Fruit fly (Drosophila melanogaster) whole organism, embryonic: ENCODE measurements around the gene CG14079.

ENCODE experiments used
- B-H2 ChIP-seq: fragments of 200-800 bp; sonication (Bioruptor generic); optimal IDR thresholded peaks from 2 replicates; lab custom pipeline; 2018; ENCODE audit warnings: missing biosample characterization, mild to moderate bottlenecking, missing genetic modification characterization
- CG10654 ChIP-seq: fragments of 200-800 bp; sonication (Bioruptor generic); optimal IDR thresholded peaks from 2 replicates; lab custom pipeline; 2016; ENCODE audit warnings: missing biosample characterization, missing genetic modification characterization
- CG11723 ChIP-seq: fragments of 200-800 bp; sonication (Bioruptor generic); optimal IDR thresholded peaks from 2 replicates; lab custom pipeline; 2017; ENCODE audit warnings: missing biosample characterization, mild to moderate bottlenecking, missing genetic modification characterization
- CG12219 ChIP-seq: fragments of 200-800 bp; sonication (Bioruptor generic); optimal IDR thresholded peaks from 3 replicates; lab custom pipeline; 2018; ENCODE audit warnings: missing biosample characterization, mild to moderate bottlenecking, missing genetic modification characterization
- CG13287 ChIP-seq: fragments of 200-800 bp; sonication (Bioruptor generic); IDR thresholded peaks from 2 replicates; pipeline ENCODE4 v1.3.6; 2022; ENCODE audit warnings: missing biosample characterization, missing genetic modification characterization; ENCODE audit not compliant: partially characterized antibody
- CG13775 ChIP-seq: fragments of 200-800 bp; sonication (Bioruptor generic); optimal IDR thresholded peaks from 3 replicates; lab custom pipeline; 2017; ENCODE audit warnings: missing biosample characterization, mild to moderate bottlenecking, missing genetic modification characterization
- CG15073 ChIP-seq: fragments of 200-800 bp; sonication (Bioruptor generic); optimal IDR thresholded peaks from 2 replicates; lab custom pipeline; 2016; ENCODE audit warnings: missing biosample characterization, missing genetic modification characterization
- CG2120 ChIP-seq: fragments of 200-800 bp; sonication (Bioruptor generic); optimal IDR thresholded peaks from 3 replicates; lab custom pipeline; 2016; ENCODE audit warnings: missing biosample characterization, missing genetic modification characterization
- CG2678 ChIP-seq: fragments of 200-800 bp; sonication (Bioruptor generic); optimal IDR thresholded peaks from 3 replicates; lab custom pipeline; 2019; ENCODE audit warnings: missing biosample characterization, mild to moderate bottlenecking, missing genetic modification characterization, moderate library complexity
- CG2889 ChIP-seq: fragments of 200-800 bp; sonication (Bioruptor generic); IDR thresholded peaks from 3 replicates; pipeline ENCODE4 v1.3.6; 2022; ENCODE audit warnings: missing biosample characterization, missing genetic modification characterization
- CG31224 ChIP-seq: fragments of 200-800 bp; sonication (Bioruptor generic); IDR thresholded peaks from 2 replicates; pipeline ENCODE4 v1.3.6; 2022; ENCODE audit warnings: missing biosample characterization, missing genetic modification characterization
- CG33213 ChIP-seq: fragments of 200-800 bp; sonication (Bioruptor generic); optimal IDR thresholded peaks from 3 replicates; lab custom pipeline; 2016; ENCODE audit warnings: missing biosample characterization, missing genetic modification characterization
- CG33557 ChIP-seq: fragments of 200-800 bp; sonication (Bioruptor generic); optimal IDR thresholded peaks from 2 replicates; lab custom pipeline; 2019; ENCODE audit warnings: missing biosample characterization, mild to moderate bottlenecking, missing genetic modification characterization, moderate library complexity
- CG34376 ChIP-seq: fragments of 200-800 bp; sonication (Bioruptor generic); optimal IDR thresholded peaks from 2 replicates; lab custom pipeline; 2018; ENCODE audit warnings: missing biosample characterization, mild to moderate bottlenecking, missing genetic modification characterization
- CG3838 ChIP-seq: fragments of 200-800 bp; sonication (Bioruptor generic); optimal IDR thresholded peaks from 3 replicates; lab custom pipeline; 2016; ENCODE audit warnings: missing biosample characterization, missing genetic modification characterization
- CG4282 ChIP-seq: fragments of 200-800 bp; sonication (Bioruptor generic); optimal IDR thresholded peaks from 2 replicates; lab custom pipeline; 2016; ENCODE audit warnings: missing biosample characterization, missing genetic modification characterization
- CG4404 ChIP-seq: fragments of 200-800 bp; sonication (Bioruptor generic); IDR thresholded peaks from 2 replicates; pipeline ENCODE4 v1.3.6; 2022; ENCODE audit warnings: missing biosample characterization, missing genetic modification characterization
- CG6791 ChIP-seq: fragments of 200-800 bp; sonication (Bioruptor generic); IDR thresholded peaks from 3 replicates; pipeline ENCODE4 v1.3.6; 2022; ENCODE audit warnings: missing biosample characterization, missing genetic modification characterization; ENCODE audit not compliant: partially characterized antibody
- CG7556 ChIP-seq: fragments of 200-800 bp; sonication (Bioruptor generic); optimal IDR thresholded peaks from 2 replicates; lab custom pipeline; 2017; ENCODE audit warnings: missing biosample characterization, mild to moderate bottlenecking, missing genetic modification characterization
- CG8359 ChIP-seq: fragments of 200-800 bp; sonication (Bioruptor generic); optimal IDR thresholded peaks from 2 replicates; lab custom pipeline; 2017; ENCODE audit warnings: missing biosample characterization, mild to moderate bottlenecking, missing genetic modification characterization, borderline replicate concordance
- CG9437 ChIP-seq: fragments of 200-800 bp; sonication (Bioruptor generic); optimal IDR thresholded peaks from 2 replicates; lab custom pipeline; 2018; ENCODE audit warnings: missing biosample characterization, mild to moderate bottlenecking, missing genetic modification characterization
- Dbx ChIP-seq: fragments of 200-800 bp; sonication (Bioruptor generic); IDR thresholded peaks from 3 replicates; pipeline ENCODE4 v1.3.6; 2022; ENCODE audit warnings: missing biosample characterization, missing genetic modification characterization
- Eip74EF ChIP-seq, 2 experiments: fragments of 200-800 bp in 1 of 2; fragments of >200 bp in 1 of 2; sonication (Bioruptor generic) in 1 of 2; optimal IDR thresholded peaks; 2 replicates each; lab custom pipeline; 2017 to 2019; ENCODE audit warnings: missing biosample characterization in 2 of 2, missing genetic modification characterization in 2 of 2, mild to moderate bottlenecking in 1 of 2, moderate library complexity in 1 of 2
- Elba2 ChIP-seq: fragments of 200-800 bp; sonication (Bioruptor generic); optimal IDR thresholded peaks from 3 replicates; lab custom pipeline; 2016; ENCODE audit warnings: missing biosample characterization, missing genetic modification characterization
- Ets65A ChIP-seq: fragments of 200-800 bp; sonication (Bioruptor generic); peaks from one replicate; lab custom pipeline; 2016; ENCODE audit warnings: missing biosample characterization, missing genetic modification characterization
- HLH54F ChIP-seq: fragments of 200-800 bp; sonication (Bioruptor generic); optimal IDR thresholded peaks from 3 replicates; lab custom pipeline; 2016; ENCODE audit warnings: missing biosample characterization, missing genetic modification characterization
- HmgZ ChIP-seq: fragments of 200-800 bp; sonication (Bioruptor generic); optimal IDR thresholded peaks from 2 replicates; lab custom pipeline; 2018; ENCODE audit warnings: missing biosample characterization, mild to moderate bottlenecking, missing genetic modification characterization
- Lhr ChIP-seq: fragments of 200-800 bp; sonication (Bioruptor generic); optimal IDR thresholded peaks from 3 replicates; lab custom pipeline; 2017; ENCODE audit warnings: mild to moderate bottlenecking, missing biosample characterization, missing genetic modification reagents, missing genetic modification characterization
- MBD-R2 ChIP-seq: fragments of 200-800 bp; sonication (Bioruptor generic); IDR thresholded peaks from 2 replicates; pipeline ENCODE4 v1.3.6; 2022; ENCODE audit warnings: missing biosample characterization, missing genetic modification characterization
- Ptx1 ChIP-seq: fragments of 200-800 bp; sonication (Bioruptor generic); IDR thresholded peaks from 2 replicates; pipeline ENCODE4 v1.3.6; 2022; ENCODE audit warnings: missing biosample characterization, missing genetic modification characterization
- Rfx ChIP-seq: fragments of 200-800 bp; sonication (Bioruptor generic); IDR thresholded peaks from 2 replicates; pipeline ENCODE4 v1.3.6; 2022; ENCODE audit warnings: missing biosample characterization, missing genetic modification characterization
- Rx ChIP-seq: fragments of 200-800 bp; sonication (Bioruptor generic); IDR thresholded peaks from 2 replicates; pipeline ENCODE4 v1.3.6; 2022; ENCODE audit warnings: missing biosample characterization, missing genetic modification characterization
- caup ChIP-seq: fragments of 200-800 bp; sonication (Bioruptor generic); optimal IDR thresholded peaks from 3 replicates; lab custom pipeline; 2017; ENCODE audit warnings: missing biosample characterization, mild to moderate bottlenecking, missing genetic modification characterization, moderate library complexity; ENCODE audit not compliant: severe bottlenecking
- dimm ChIP-seq: fragments of 200-800 bp; sonication (Bioruptor generic); IDR thresholded peaks from 2 replicates; pipeline ENCODE4 v1.3.6; 2022; ENCODE audit warnings: missing biosample characterization, missing genetic modification characterization
- exex ChIP-seq: fragments of 200-800 bp; sonication (Bioruptor generic); optimal IDR thresholded peaks from 4 replicates; lab custom pipeline; 2018; ENCODE audit warnings: missing biosample characterization, mild to moderate bottlenecking, missing genetic modification characterization, moderate library complexity
- fd64A ChIP-seq: fragments of 200-800 bp; sonication (Bioruptor generic); optimal IDR thresholded peaks from 3 replicates; lab custom pipeline; 2018; ENCODE audit warnings: missing biosample characterization, mild to moderate bottlenecking, missing genetic modification characterization
- fru ChIP-seq: fragments of >200 bp; optimal IDR thresholded peaks from 2 replicates; lab custom pipeline; 2017
- ftz-f1 ChIP-seq: fragments of 200-800 bp; sonication (Bioruptor generic); optimal IDR thresholded peaks from 2 replicates; lab custom pipeline; 2016; ENCODE audit warnings: missing biosample characterization, missing genetic modification characterization
- gce ChIP-seq: fragments of 200-800 bp; sonication (Bioruptor generic); IDR thresholded peaks from 3 replicates; pipeline ENCODE4 v1.3.6; 2022; ENCODE audit warnings: missing biosample characterization, missing genetic modification characterization
- gcm ChIP-seq: fragments of 200-800 bp; sonication (Bioruptor generic); optimal IDR thresholded peaks from 2 replicates; lab custom pipeline; 2019; ENCODE audit warnings: missing biosample characterization, mild to moderate bottlenecking, missing genetic modification characterization, moderate library complexity
- h ChIP-seq: fragments of >200 bp; optimal IDR thresholded peaks from 2 replicates; lab custom pipeline; 2017
- hth ChIP-seq: fragments of >200 bp; optimal IDR thresholded peaks from 2 replicates; lab custom pipeline; 2017; ENCODE audit warnings: inconsistent platforms
- sim ChIP-seq: fragments of 200-800 bp; sonication (Bioruptor generic); IDR thresholded peaks from 2 replicates; pipeline ENCODE4 v1.3.6; 2022; ENCODE audit warnings: missing biosample characterization, missing genetic modification characterization
- sisA ChIP-seq: fragments of 200-800 bp; sonication (Bioruptor generic); IDR thresholded peaks from 2 replicates; pipeline ENCODE4 v1.3.6; 2022; ENCODE audit warnings: missing biosample characterization, missing genetic modification characterization
- slou ChIP-seq: fragments of 200-800 bp; sonication (Bioruptor generic); optimal IDR thresholded peaks from 3 replicates; lab custom pipeline; 2016; ENCODE audit warnings: missing biosample characterization, missing genetic modification characterization
- ssp ChIP-seq: fragments of 200-800 bp; sonication (Bioruptor generic); IDR thresholded peaks from 2 replicates; pipeline ENCODE4 v1.3.6; 2022; ENCODE audit warnings: missing biosample characterization, missing genetic modification characterization
- sug ChIP-seq: fragments of 200-800 bp; optimal IDR thresholded peaks from 2 replicates; lab custom pipeline; 2019; ENCODE audit warnings: missing biosample characterization, mild to moderate bottlenecking, missing genetic modification characterization, moderate library complexity
- tin ChIP-seq: fragments of 200-800 bp; sonication (Bioruptor generic); optimal IDR thresholded peaks from 3 replicates; lab custom pipeline; 2016; ENCODE audit warnings: missing biosample characterization, missing genetic modification characterization
- tup ChIP-seq: fragments of 200-800 bp; sonication (Bioruptor generic); optimal IDR thresholded peaks from 2 replicates; lab custom pipeline; 2016; ENCODE audit warnings: missing biosample characterization, mild to moderate bottlenecking, missing genetic modification characterization, moderate library complexity
- tx ChIP-seq: fragments of 200-800 bp; sonication (Bioruptor generic); optimal IDR thresholded peaks from 2 replicates; lab custom pipeline; 2016; ENCODE audit warnings: missing biosample characterization, missing genetic modification characterization

CG14079 gene

DNA sequence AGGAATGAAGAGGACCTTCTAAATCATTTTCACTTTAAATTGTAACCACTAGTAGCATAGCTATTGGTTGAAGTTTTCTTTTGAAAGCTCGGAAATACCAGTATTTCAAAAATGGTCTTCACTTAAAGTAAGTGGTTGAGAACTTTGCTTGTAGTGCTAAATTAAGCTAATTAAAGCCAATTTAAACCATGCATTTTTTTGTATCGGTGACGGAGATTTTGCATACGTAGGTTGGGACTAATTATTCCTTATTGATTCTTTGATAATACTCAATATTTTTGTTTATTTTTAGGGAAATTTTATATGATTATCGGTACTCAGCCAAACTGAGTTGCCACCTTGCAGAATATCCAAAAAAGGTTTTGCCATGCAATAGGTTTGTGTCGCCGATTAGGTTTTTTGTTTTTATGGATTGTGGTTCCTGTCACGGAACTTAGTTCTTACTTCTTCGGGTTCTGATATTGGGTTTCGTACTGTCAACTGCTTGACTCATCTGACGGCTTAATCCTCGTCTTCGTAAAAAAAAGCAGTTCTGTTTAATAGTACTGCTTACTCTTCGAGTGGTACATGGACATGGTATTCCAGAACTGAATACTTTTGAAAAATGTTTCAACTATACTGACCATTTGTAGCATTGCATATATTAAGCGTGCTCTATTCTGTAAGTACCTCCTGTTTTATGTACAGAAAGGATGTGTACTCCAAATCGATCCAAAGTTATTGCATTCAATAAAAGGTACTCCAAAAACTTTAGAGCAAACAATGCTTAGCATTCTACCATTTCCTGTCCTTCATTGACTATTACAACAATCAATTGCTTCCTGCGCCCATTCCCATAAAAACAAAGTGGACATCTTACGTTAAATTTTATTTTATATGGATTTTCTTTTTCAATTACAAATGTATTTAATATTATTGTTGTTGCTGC lies 42.5 kb downstream of the CG14079 start (continued):
- TF ChIP-seq CG9437 (GFP tag; lab: Kevin White, UChicago) (no peak), HmgZ (tag; lab: Kevin White, UChicago) (peak; percentile 69), tx (GFP tag; lab: Kevin White, UChicago) (no peak), CG4404 (GFP tag; lab: Robert Waterston, UW) (no peak), CG8359 (GFP tag; lab: Kevin White, UChicago) (no peak), tup (GFP tag; lab: Kevin White, UChicago) (no peak), caup (GFP tag; lab: Kevin White, UChicago) (no peak), Rfx (peak; percentile 22; the same call in 1 of the 2 replicates), Elba2 (GFP tag; lab: Kevin White, UChicago) (no peak), sim (no peak), Lhr (peak; percentile 95), sug (tag; lab: Kevin White, UChicago) (peak; percentile 18), CG12219 (GFP tag; lab: Kevin White, UChicago) (no peak), CG11723 (GFP tag; lab: Kevin White, UChicago) (no peak), MBD-R2 (GFP tag; lab: Robert Waterston, UW) (0 out of 2 replicates have a peak, but pooled peaks have one; percentile 11), CG2889 (GFP tag; lab: Robert Waterston, UW) (no peak), CG10654 (no peak), Ets65A (peak; percentile 84), fru (no peak), CG15073 (no peak), gce (GFP tag; lab: Robert Waterston, UW) (no peak; the same call in 2 of the 3 replicates), CG3838 (GFP tag; lab: Kevin White, UChicago) (no peak), CG7556 (GFP tag; lab: Kevin White, UChicago) (no peak), CG13287 (peak; percentile 8; the same call in 1 of the 2 replicates), CG4282 (GFP tag; lab: Kevin White, UChicago) (peak; percentile 18), fd64A (GFP tag; lab: Kevin White, UChicago) (no peak), exex (tag; lab: Kevin White, UChicago) (no peak), sisA (no peak), Dbx (GFP tag; lab: Robert Waterston, UW) (peak; percentile 44; the same call in 1 of the 3 replicates), CG31224 (no peak), h (lab: Kevin White, UChicago) (no peak), CG13775 (GFP tag; lab: Kevin White, UChicago) (no peak), dimm (GFP tag; lab: Robert Waterston, UW) (no peak), HLH54F (GFP tag; lab: Kevin White, UChicago) (peak; percentile 8), CG2678 (tag; lab: Kevin White, UChicago) (no peak), gcm (GFP tag; lab: Kevin White, UChicago) (no peak), CG6791 (GFP tag; lab: Robert Waterston, UW) (peak; percentile 58; the same call in 1 of the 3 replicates), tin (GFP tag; lab: Kevin White, UChicago) (no peak), slou (GFP tag; lab: Kevin White, UChicago) (no peak), CG2120 (GFP tag; lab: Kevin White, UChicago) (no peak), Ptx1 (GFP tag; lab: Robert Waterston, UW) (peak; percentile 46; the same call in 1 of the 2 replicates), CG33213 (GFP tag; lab: Kevin White, UChicago) (peak; percentile 52), CG33557 (GFP tag; lab: Kevin White, UChicago) (no peak), hth (no peak), Eip74EF (GFP tag; optimal IDR thresholded peaks at IDR 0.05; lab: Kevin White, UChicago) (peak in 1 of 2 experiments; percentile 75), ssp (GFP tag; lab: Robert Waterston, UW) (no peak), Rx (GFP tag; lab: Robert Waterston, UW) (no peak), ftz-f1 (GFP tag; lab: Kevin White, UChicago) (no peak), CG34376 (GFP tag; lab: Kevin White, UChicago) (no peak), B-H2 (GFP tag; lab: Kevin White, UChicago) (no peak)
